Worm (Caenorhabditis elegans) whole organism, L4 larva: Measurements from ENCODE around the gene str-249.

Experiments
- F37D6.2 ChIP-seq: sonication (generic microtip); optimal IDR thresholded peaks from 2 replicates; lab custom pipeline; 2016; ENCODE audit warnings: mild to moderate bottlenecking, missing genetic modification characterization, missing compliant biosample characterization
- T20F7.1 ChIP-seq: fragments of 200-800 bp; sonication (Bioruptor generic); optimal IDR thresholded peaks from 2 replicates; lab custom pipeline; 2018; ENCODE audit warnings: mild to moderate bottlenecking, missing genetic modification characterization, missing compliant biosample characterization
- ZK337.2 ChIP-seq: fragments of 200-800 bp; sonication (Bioruptor generic); IDR thresholded peaks from 2 replicates; pipeline ENCODE4 v1.3.6; 2022; ENCODE audit warnings: missing genetic modification reagents, missing genetic modification characterization, missing compliant biosample characterization
- aha-1 ChIP-seq: fragments of 150-350 bp; peaks from one replicate; lab custom pipeline; 2014; ENCODE audit warnings: missing biosample characterization, missing genetic modification characterization
- ama-1 ChIP-seq: fragments of 150-350 bp; optimal IDR thresholded peaks from 2 replicates; lab custom pipeline; 2014; ENCODE audit warnings: inconsistent platforms, mixed read lengths
- attf-4 ChIP-seq: sonication (generic microtip); optimal IDR thresholded peaks from 3 replicates; lab custom pipeline; 2017; ENCODE audit warnings: missing biosample characterization, missing genetic modification characterization
- ceh-20 ChIP-seq: fragments of 200-800 bp; sonication (Bioruptor generic); IDR thresholded peaks from 2 replicates; pipeline ENCODE4 v1.3.6; 2022; ENCODE audit warnings: missing genetic modification reagents, missing genetic modification characterization, missing compliant biosample characterization
- ceh-28 ChIP-seq: fragments of 150-350 bp; optimal IDR thresholded peaks from 2 replicates; lab custom pipeline; 2014; ENCODE audit warnings: missing biosample characterization, missing genetic modification reagents, missing genetic modification characterization
- ceh-32 ChIP-seq: sonication (generic microtip); optimal IDR thresholded peaks from 2 replicates; lab custom pipeline; 2016; ENCODE audit warnings: mild to moderate bottlenecking, missing genetic modification characterization, missing compliant biosample characterization; ENCODE audit not compliant: poor library complexity
- ceh-62 ChIP-seq: sonication (generic microtip); optimal IDR thresholded peaks from 2 replicates; lab custom pipeline; 2017; ENCODE audit warnings: missing biosample characterization, missing genetic modification characterization
- ces-1 ChIP-seq: fragments of 150-350 bp; sonication (generic microtip); optimal IDR thresholded peaks from 4 replicates; lab custom pipeline; 2014; ENCODE audit warnings: missing biosample characterization, missing genetic modification reagents, missing genetic modification characterization
- cey-2 ChIP-seq: sonication (generic microtip); optimal IDR thresholded peaks from 3 replicates; lab custom pipeline; 2017; ENCODE audit warnings: missing genetic modification characterization, mild to moderate bottlenecking, missing compliant biosample characterization, antibody characterized with exemption, borderline replicate concordance; ENCODE audit not compliant: insufficient read depth
- ctbp-1 ChIP-seq: fragments of 200-800 bp; sonication (Bioruptor generic); IDR thresholded peaks from 2 replicates; pipeline ENCODE4 v1.3.6; 2022; ENCODE audit warnings: missing genetic modification reagents, missing genetic modification characterization, missing compliant biosample characterization
- daf-12 ChIP-seq: fragments of 150-350 bp; optimal IDR thresholded peaks from 2 replicates; lab custom pipeline; 2014; ENCODE audit warnings: missing biosample characterization, missing genetic modification reagents, missing genetic modification characterization
- daf-8 ChIP-seq: fragments of 200-800 bp; sonication (Bioruptor generic); IDR thresholded peaks from 2 replicates; pipeline ENCODE4 v1.3.6; 2022; ENCODE audit warnings: missing genetic modification characterization, missing compliant biosample characterization
- dmd-9 ChIP-seq: fragments of 200-800 bp; sonication (Bioruptor generic); IDR thresholded peaks from 2 replicates; pipeline ENCODE4 v1.3.6; 2022; ENCODE audit warnings: missing genetic modification reagents, missing genetic modification characterization, missing compliant biosample characterization
- dpl-1 ChIP-seq: fragments of 150-350 bp; optimal IDR thresholded peaks from 2 replicates; lab custom pipeline; 2014; ENCODE audit warnings: missing biosample characterization, missing genetic modification reagents, missing genetic modification characterization
- duxl-1 ChIP-seq: sonication (generic microtip); optimal IDR thresholded peaks from 2 replicates; lab custom pipeline; 2016; ENCODE audit warnings: mild to moderate bottlenecking, missing genetic modification characterization, moderate library complexity, missing compliant biosample characterization; ENCODE audit not compliant: poor library complexity
- dve-1 ChIP-seq: sonication (generic microtip); optimal IDR thresholded peaks from 2 replicates; lab custom pipeline; 2017; ENCODE audit warnings: antibody characterized with exemption, mild to moderate bottlenecking, missing genetic modification characterization, missing compliant biosample characterization; ENCODE audit not compliant: insufficient read depth
- egl-27 ChIP-seq: sonication (generic microtip); optimal IDR thresholded peaks from 3 replicates; lab custom pipeline; 2017; ENCODE audit warnings: missing biosample characterization, missing genetic modification reagents, missing genetic modification characterization
- egl-43 ChIP-seq: fragments of 200-800 bp; sonication (Bioruptor generic); IDR thresholded peaks from 2 replicates; pipeline ENCODE4 v1.3.6; 2022; ENCODE audit warnings: missing genetic modification reagents, missing genetic modification characterization, missing compliant biosample characterization
- fkh-10 ChIP-seq: fragments of 150-350 bp; optimal IDR thresholded peaks from 2 replicates; lab custom pipeline; 2014; ENCODE audit warnings: missing biosample characterization, missing genetic modification reagents, missing genetic modification characterization
- fos-1 ChIP-seq: fragments of 150-350 bp; optimal IDR thresholded peaks from 2 replicates; lab custom pipeline; 2014; ENCODE audit warnings: missing biosample characterization, missing genetic modification characterization
- hlh-11 ChIP-seq: fragments of 200-800 bp; sonication (Bioruptor generic); optimal IDR thresholded peaks from 2 replicates; lab custom pipeline; 2018; ENCODE audit warnings: mild to moderate bottlenecking, missing genetic modification characterization, missing compliant biosample characterization
- hlh-30 ChIP-seq: sonication (generic microtip); optimal IDR thresholded peaks from 2 replicates; lab custom pipeline; 2017; ENCODE audit warnings: antibody characterized with exemption, mild to moderate bottlenecking, missing genetic modification characterization, missing compliant biosample characterization; ENCODE audit not compliant: insufficient read depth
- hmg-1.1 ChIP-seq: fragments of 200-800 bp; sonication (Bioruptor generic); IDR thresholded peaks from 2 replicates; pipeline ENCODE4 v1.3.6; 2022; ENCODE audit warnings: missing genetic modification reagents, missing genetic modification characterization, missing compliant biosample characterization
- lin-13 ChIP-seq: fragments of 150-350 bp; optimal IDR thresholded peaks from 2 replicates; lab custom pipeline; 2014; ENCODE audit warnings: missing biosample characterization, missing genetic modification reagents, missing genetic modification characterization
- lin-15B ChIP-seq: fragments of 150-350 bp; sonication (generic microtip); optimal IDR thresholded peaks from 3 replicates; lab custom pipeline; 2014; ENCODE audit warnings: missing biosample characterization, missing genetic modification characterization
- lin-38 ChIP-seq: fragments of 200-800 bp; sonication (Bioruptor generic); IDR thresholded peaks from 2 replicates; pipeline ENCODE4 v1.3.6; 2022; ENCODE audit warnings: missing genetic modification reagents, missing genetic modification characterization, missing compliant biosample characterization
- mdl-1 ChIP-seq, 2 experiments: fragments of 150-350 bp in 1 of 2; sonication (generic microtip) in 1 of 2; optimal IDR thresholded peaks; 2 replicates each; lab custom pipeline; 2014 to 2017; ENCODE audit warnings: missing biosample characterization in 2 of 2, missing genetic modification characterization in 2 of 2
- mes-2 ChIP-seq: sonication (generic microtip); optimal IDR thresholded peaks from 2 replicates; lab custom pipeline; 2016; ENCODE audit warnings: missing genotype, mild to moderate bottlenecking, missing genetic modification characterization, missing compliant biosample characterization; ENCODE audit not compliant: poor library complexity, severe bottlenecking
- mxl-3 ChIP-seq: fragments of 200-800 bp; sonication (Bioruptor generic); optimal IDR thresholded peaks from 2 replicates; lab custom pipeline; 2018; ENCODE audit warnings: mild to moderate bottlenecking, missing genetic modification characterization, missing compliant biosample characterization
- nhr-11 ChIP-seq: fragments of 150-350 bp; optimal IDR thresholded peaks from 2 replicates; lab custom pipeline; 2014; ENCODE audit warnings: missing biosample characterization, missing genetic modification characterization
- nhr-25 ChIP-seq: sonication (generic microtip); optimal IDR thresholded peaks from 2 replicates; lab custom pipeline; 2017; ENCODE audit warnings: missing genetic modification characterization, mild to moderate bottlenecking, missing compliant biosample characterization, antibody characterized with exemption, moderate library complexity, borderline replicate concordance; ENCODE audit not compliant: insufficient read depth
- nhr-28 ChIP-seq: fragments of 150-350 bp; optimal IDR thresholded peaks from 2 replicates; lab custom pipeline; 2014; ENCODE audit warnings: missing biosample characterization, missing genetic modification characterization
- nhr-41 ChIP-seq: fragments of 200-800 bp; sonication (Bioruptor generic); IDR thresholded peaks from 2 replicates; pipeline ENCODE4 v1.3.6; 2022; ENCODE audit warnings: missing genetic modification reagents, missing genetic modification characterization, missing compliant biosample characterization
- nhr-48 ChIP-seq: sonication (generic microtip); optimal IDR thresholded peaks from 2 replicates; lab custom pipeline; 2016; ENCODE audit warnings: mild to moderate bottlenecking, missing genetic modification characterization, missing compliant biosample characterization
- nhr-76 ChIP-seq: fragments of 150-350 bp; optimal IDR thresholded peaks from 2 replicates; lab custom pipeline; 2014; ENCODE audit warnings: missing biosample characterization, missing genetic modification characterization
- php-3 ChIP-seq: fragments of 200-800 bp; sonication (Bioruptor generic); IDR thresholded peaks from 2 replicates; pipeline ENCODE4 v1.3.6; 2022; ENCODE audit warnings: missing genetic modification reagents, missing genetic modification characterization, missing compliant biosample characterization
- rbr-2 ChIP-seq: sonication (generic microtip); optimal IDR thresholded peaks from 2 replicates; lab custom pipeline; 2016; ENCODE audit warnings: missing genotype, missing genetic modification characterization, missing compliant biosample characterization
- sdz-12 ChIP-seq: fragments of 200-800 bp; sonication (Bioruptor generic); optimal IDR thresholded peaks from 2 replicates; lab custom pipeline; 2018; ENCODE audit warnings: mild to moderate bottlenecking, missing genetic modification characterization, missing compliant biosample characterization
- snpc-1.2 ChIP-seq: fragments of 200-800 bp; sonication (Bioruptor generic); IDR thresholded peaks from 2 replicates; pipeline ENCODE4 v1.3.6; 2022; ENCODE audit warnings: missing genetic modification reagents, missing genetic modification characterization, missing compliant biosample characterization
- tra-1 ChIP-seq: fragments of 200-800 bp; sonication (Bioruptor generic); IDR thresholded peaks from 2 replicates; pipeline ENCODE4 v1.3.6; 2022; ENCODE audit warnings: missing genetic modification reagents, missing genetic modification characterization, missing compliant biosample characterization
- unc-130 ChIP-seq: sonication (generic microtip); optimal IDR thresholded peaks from 2 replicates; lab custom pipeline; 2016; ENCODE audit warnings: missing genetic modification reagents, missing genetic modification characterization, missing compliant biosample characterization
- unc-39 ChIP-seq: sonication (generic microtip); optimal IDR thresholded peaks from 2 replicates; lab custom pipeline; 2017; ENCODE audit warnings: missing biosample characterization, missing genetic modification characterization
- vab-7 ChIP-seq: fragments of 200-800 bp; sonication (Bioruptor generic); IDR thresholded peaks from 2 replicates; pipeline ENCODE4 v1.3.6; 2022; ENCODE audit warnings: missing genetic modification reagents, missing genetic modification characterization, missing compliant biosample characterization
- zag-1 ChIP-seq: fragments of 150-350 bp; optimal IDR thresholded peaks from 2 replicates; lab custom pipeline; 2014; ENCODE audit warnings: missing biosample characterization, missing genetic modification characterization
- ztf-11 ChIP-seq: fragments of 150-350 bp; optimal IDR thresholded peaks from 2 replicates; lab custom pipeline; 2014; ENCODE audit warnings: missing biosample characterization, missing genetic modification characterization

str-249 gene

DNA sequence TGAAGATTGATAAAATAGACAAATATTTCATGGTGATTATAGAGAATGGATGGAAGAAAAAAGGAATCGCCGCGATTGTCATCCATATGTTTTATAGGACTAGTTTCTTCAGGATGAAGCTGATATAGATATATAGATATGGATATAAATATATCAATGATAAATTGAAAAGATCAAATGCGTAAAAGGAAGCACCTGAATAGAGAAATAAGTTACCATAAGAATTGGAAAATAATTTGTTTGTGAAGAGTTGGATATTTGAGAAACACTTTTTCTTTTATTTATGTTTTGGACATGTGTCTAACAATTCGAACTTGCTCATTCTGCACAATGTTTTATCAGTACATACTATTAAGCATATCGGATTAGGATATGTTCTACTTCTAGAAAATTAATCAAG is 1.4 kb upstream of the str-249 start, which contains the start of gene C42D4.13:
Gene C42D4.13 (minus strand): TSS at position 101 of the 400 bp plus-strand sequence.
- TF ChIP-seq ceh-32 (tag; lab: Kevin White, UChicago) (no peak), hmg-1.1 (GFP tag; lab: Robert Waterston, UW) (no peak), nhr-11 (tag; lab: Kevin White, UChicago) (no peak), nhr-25 (tag; lab: Kevin White, UChicago) (no peak), lin-38 (GFP tag; lab: Robert Waterston, UW) (no peak), cey-2 (no peak), ctbp-1 (no peak), mxl-3 (GFP tag; lab: Kevin White, UChicago) (no peak), attf-4 (tag; lab: Kevin White, UChicago) (no peak), rbr-2 (tag; lab: Kevin White, UChicago) (no peak), lin-15B (no peak), unc-130 (no peak), dpl-1 (GFP tag; lab: Kevin White, UChicago) (no peak), snpc-1.2 (GFP tag; lab: Robert Waterston, UW) (no peak), ama-1 (lab: Kevin White, UChicago) (no peak), ztf-11 (tag; lab: Kevin White, UChicago) (no peak)

DNA sequence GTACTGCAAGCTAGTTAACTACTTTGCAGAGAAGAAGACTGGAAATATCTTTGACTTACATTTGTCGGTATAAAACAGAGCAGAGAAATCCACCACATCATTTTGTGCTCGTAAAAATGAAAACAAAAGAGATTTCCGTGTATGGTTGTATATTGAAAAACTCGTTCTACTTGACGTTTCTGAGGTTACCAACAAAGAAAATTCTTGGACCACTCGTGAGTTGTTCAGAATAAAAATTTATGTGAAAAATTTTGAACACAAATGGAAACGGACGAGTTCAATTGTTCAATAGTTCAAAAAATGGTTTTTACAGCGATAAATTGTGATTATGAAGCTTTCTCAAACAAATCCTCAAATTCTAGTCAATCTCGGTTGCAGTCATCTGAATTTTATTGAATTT is 2.1 kb downstream of the str-249 start, which contains the start of gene clec-179:
Gene clec-179 (minus strand): TSS at position 101 of the 400 bp plus-strand sequence.
- TF ChIP-seq egl-27 (tag; lab: Kevin White, UChicago) (no peak), php-3 (GFP tag; lab: Robert Waterston, UW) (no peak), nhr-41 (GFP tag; lab: Robert Waterston, UW) (no peak), lin-13 (GFP tag; lab: Kevin White, UChicago) (no peak), ZK337.2 (no peak), ceh-20 (GFP tag; lab: Robert Waterston, UW) (no peak), dmd-9 (GFP tag; lab: Robert Waterston, UW) (no peak), duxl-1 (no peak), daf-8 (GFP tag; lab: Robert Waterston, UW) (no peak), ceh-32 (tag; lab: Kevin White, UChicago) (no peak), nhr-48 (tag; lab: Kevin White, UChicago) (no peak)

DNA sequence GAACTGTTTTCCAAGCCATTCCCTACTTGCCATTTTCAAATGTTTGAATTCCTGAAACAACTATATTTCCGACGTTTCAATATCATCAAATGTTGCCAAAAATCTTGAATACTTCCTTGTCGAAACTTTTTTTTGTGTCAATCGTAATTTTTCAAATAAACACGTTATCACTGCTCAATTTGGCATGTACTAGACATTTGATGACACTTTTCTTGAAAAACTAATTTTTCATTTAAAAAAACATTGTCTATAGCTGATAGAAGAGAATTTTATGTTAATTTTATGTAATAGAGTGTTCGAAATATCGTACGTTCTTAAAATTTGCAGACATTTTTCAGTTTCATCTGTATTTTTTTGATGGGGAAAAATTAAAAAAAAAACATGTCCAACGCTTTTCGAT is 3.8 kb downstream of the str-249 start:
- TF ChIP-seq egl-43 (no peak), hmg-1.1 (GFP tag; lab: Robert Waterston, UW) (no peak), aha-1 (no peak), mes-2 (tag; lab: Kevin White, UChicago) (no peak), fos-1 (no peak), ceh-20 (GFP tag; lab: Robert Waterston, UW) (no peak), nhr-28 (tag; lab: Kevin White, UChicago) (no peak), cey-2 (no peak), mdl-1 (tag; optimal IDR thresholded peaks at IDR 0.05; lab: Kevin White, UChicago) (no peak), unc-39 (tag; lab: Kevin White, UChicago) (no peak), ceh-28 (tag; lab: Kevin White, UChicago) (no peak), tra-1 (GFP tag; lab: Robert Waterston, UW) (0 out of 2 replicates have a peak, but pooled peaks have one; percentile 49), sdz-12 (GFP tag; lab: Kevin White, UChicago) (no peak), hlh-11 (tag; lab: Kevin White, UChicago) (peak; percentile 38), ceh-62 (tag; lab: Kevin White, UChicago) (no peak), ces-1 (GFP tag; lab: Kevin White, UChicago) (no peak), nhr-76 (tag; lab: Kevin White, UChicago) (no peak), vab-7 (no peak), hlh-30 (tag; lab: Kevin White, UChicago) (no peak), ctbp-1 (no peak), F37D6.2 (tag; lab: Kevin White, UChicago) (no peak), nhr-11 (tag; lab: Kevin White, UChicago) (no peak), fkh-10 (no peak), zag-1 (tag; lab: Kevin White, UChicago) (no peak), dve-1 (tag; lab: Kevin White, UChicago) (peak; percentile 60), T20F7.1 (GFP tag; lab: Kevin White, UChicago) (peak; percentile 40), daf-12 (tag; lab: Kevin White, UChicago) (no peak), daf-8 (GFP tag; lab: Robert Waterston, UW) (no peak)
